Fruit fly (Drosophila melanogaster): ENCODE data around the gene Ucp4A.

Ucp4A gene

DNA sequence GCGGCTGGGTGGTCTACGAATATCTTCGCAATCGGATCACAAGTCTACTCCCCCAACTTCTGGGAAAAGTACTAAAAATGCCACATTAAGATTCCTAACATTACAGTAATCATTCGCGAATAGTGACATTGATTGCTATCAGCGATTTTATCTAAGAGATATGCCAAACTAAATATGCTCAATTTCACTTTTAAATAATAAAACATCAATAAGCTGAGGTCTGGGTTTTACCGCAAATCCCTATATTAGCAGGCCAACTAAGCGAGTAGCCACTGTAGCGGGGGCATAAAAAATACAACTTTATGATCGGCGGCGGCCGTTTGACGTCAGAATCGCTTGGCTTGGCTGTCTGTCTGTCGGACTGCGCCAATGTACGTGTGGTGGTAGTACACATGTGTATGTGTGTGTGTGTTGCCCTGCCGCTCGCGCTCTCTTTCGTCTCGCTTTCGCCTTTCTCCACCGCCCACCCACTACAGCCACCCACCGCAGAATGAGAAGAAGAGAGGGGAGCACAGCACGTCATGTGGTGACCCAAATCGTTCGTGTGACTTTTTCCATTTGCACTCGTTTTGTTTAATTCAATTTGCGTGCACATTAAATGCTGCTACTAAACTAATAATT, 35.6 kb downstream of the Ucp4A start:
- peak; percentile 90 for TF ChIP-seq CG12605 (GFP tag; IDR thresholded peaks at IDR 0.05)
- peak; percentile 81 for TF ChIP-seq CG9948 (tag; optimal IDR thresholded peaks at IDR 0.05)
- peak; percentile 84 for TF ChIP-seq Pif1B (GFP tag; optimal IDR thresholded peaks at IDR 0.05)
- TF ChIP-seq Ets98B (GFP tag; IDR thresholded peaks at IDR 0.05), result peak; percentile 94
- TF ChIP-seq CG8301 (tag; optimal IDR thresholded peaks at IDR 0.05), result peak; percentile 85
- peak; percentile 75 for TF ChIP-seq CG13204 (GFP tag; optimal IDR thresholded peaks at IDR 0.05)
- peak; percentile 79 for TF ChIP-seq rn (GFP tag; IDR thresholded peaks at IDR 0.05)
- TF ChIP-seq CG4496 (GFP tag; IDR thresholded peaks at IDR 0.05), result peak; percentile 97
- TF ChIP-seq CG34367 (tag; optimal IDR thresholded peaks at IDR 0.05), result peak; percentile 78
- TF ChIP-seq Snoo (tag; optimal IDR thresholded peaks at IDR 0.05), result peak; percentile 92
- TF ChIP-seq fd96Ca (GFP tag; IDR thresholded peaks at IDR 0.05), result peak; percentile 95
- peak; percentile 56 for TF ChIP-seq gl (tag; optimal IDR thresholded peaks at IDR 0.05)
- peak; percentile 81 for TF ChIP-seq CG15710 (tag; optimal IDR thresholded peaks at IDR 0.05)
- TF ChIP-seq Pif1A (GFP tag; optimal IDR thresholded peaks at IDR 0.05), result peak; percentile 79
- peak; percentile 70 for TF ChIP-seq CG17806 (tag; optimal IDR thresholded peaks at IDR 0.05)
- peak; percentile 95 for TF ChIP-seq CG32121 (GFP tag; IDR thresholded peaks at IDR 0.05)
- no peak for TF ChIP-seq EcR (GFP tag; optimal IDR thresholded peaks at IDR 0.05)
- peak; percentile 84 for TF ChIP-seq CG10348 (GFP tag; IDR thresholded peaks at IDR 0.05)
- TF ChIP-seq CG8159 (tag; optimal IDR thresholded peaks at IDR 0.05), result peak; percentile 76
- TF ChIP-seq D1 (tag; optimal IDR thresholded peaks at IDR 0.05), result no peak
- peak; percentile 82 for TF ChIP-seq CG14655 (GFP tag; optimal IDR thresholded peaks at IDR 0.05)

DNA sequence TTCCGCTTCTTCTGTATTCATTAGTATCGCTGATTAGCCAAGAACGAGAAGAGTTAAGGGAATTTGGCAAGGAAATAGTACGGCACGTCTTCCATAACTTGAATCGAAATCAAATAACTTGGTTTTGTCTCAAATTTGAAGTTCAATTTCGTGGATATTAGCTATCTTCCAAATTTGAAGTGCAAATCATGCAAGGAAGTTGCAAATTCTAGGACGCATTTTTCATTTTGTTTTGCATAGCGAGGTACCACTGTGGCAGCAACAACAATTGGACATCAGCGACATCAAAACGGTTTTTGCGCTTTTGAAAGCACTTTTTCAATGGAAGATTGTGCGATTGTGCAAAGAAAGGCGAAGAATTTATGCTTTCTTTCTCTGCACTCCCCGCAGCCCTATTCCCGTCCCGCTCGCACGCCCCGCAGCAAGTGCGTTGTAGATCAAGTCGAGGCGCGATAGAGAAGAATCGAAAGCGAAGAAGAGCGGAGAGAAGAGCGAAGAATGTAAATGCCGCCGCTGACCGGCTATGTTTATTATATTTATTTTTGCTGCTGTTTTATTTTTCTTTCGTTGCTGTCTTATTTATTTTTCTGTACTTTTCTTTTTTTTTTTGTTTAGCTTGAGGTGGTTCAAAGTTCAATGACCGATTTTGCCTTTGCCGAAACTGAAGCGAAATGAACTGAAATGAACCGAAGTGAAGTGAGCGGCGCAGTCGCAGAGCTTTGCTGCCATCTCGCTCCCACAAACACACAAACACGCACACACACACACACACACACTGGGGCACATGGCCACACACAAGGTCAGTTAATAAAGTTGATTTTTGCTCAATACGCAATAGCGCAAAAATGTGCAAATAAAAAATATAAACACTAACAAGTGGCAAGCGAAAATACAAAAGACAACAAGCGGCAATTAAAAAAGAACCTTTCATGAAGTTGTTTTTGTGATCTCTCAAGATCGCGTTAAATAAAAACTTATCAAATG, 36.7 kb downstream of the Ucp4A start:
- TF ChIP-seq Pif1B (GFP tag; optimal IDR thresholded peaks at IDR 0.05), result no peak
- TF ChIP-seq CG12605 (GFP tag; IDR thresholded peaks at IDR 0.05), result 0 out of 2 replicates have a peak, but pooled peaks have one; percentile 33
- TF ChIP-seq Ets98B (GFP tag; IDR thresholded peaks at IDR 0.05), result peak; percentile 86
- peak; percentile 66 for TF ChIP-seq CG13204 (GFP tag; optimal IDR thresholded peaks at IDR 0.05)
- TF ChIP-seq CG32121 (GFP tag; IDR thresholded peaks at IDR 0.05), result peak; percentile 78; the same call in 1 of the 2 replicates
- TF ChIP-seq gl (tag; optimal IDR thresholded peaks at IDR 0.05), result no peak
- TF ChIP-seq CG17806 (tag; optimal IDR thresholded peaks at IDR 0.05), result peak; percentile 21
- TF ChIP-seq Pif1A (GFP tag; optimal IDR thresholded peaks at IDR 0.05), result peak; percentile 9
- peak; percentile 67 for TF ChIP-seq CG8301 (tag; optimal IDR thresholded peaks at IDR 0.05)
- TF ChIP-seq D1 (tag; optimal IDR thresholded peaks at IDR 0.05), result no peak
- no peak for TF ChIP-seq CG34367 (tag; optimal IDR thresholded peaks at IDR 0.05)
- peak; percentile 25 for TF ChIP-seq CG8159 (tag; optimal IDR thresholded peaks at IDR 0.05)
- peak; percentile 68 for TF ChIP-seq rn (GFP tag; IDR thresholded peaks at IDR 0.05)
- peak; percentile 89 for TF ChIP-seq CG4496 (GFP tag; IDR thresholded peaks at IDR 0.05)
- TF ChIP-seq CG15710 (tag; optimal IDR thresholded peaks at IDR 0.05), result peak; percentile 38
- TF ChIP-seq Snoo (tag; optimal IDR thresholded peaks at IDR 0.05), result peak; percentile 53
- TF ChIP-seq CG10348 (GFP tag; IDR thresholded peaks at IDR 0.05), result 0 out of 2 replicates have a peak, but pooled peaks have one; percentile 44
- TF ChIP-seq EcR (GFP tag; optimal IDR thresholded peaks at IDR 0.05), result peak; percentile 81
- peak; percentile 62 for TF ChIP-seq CG14655 (GFP tag; optimal IDR thresholded peaks at IDR 0.05)
- TF ChIP-seq fd96Ca (GFP tag; IDR thresholded peaks at IDR 0.05), result peak; percentile 90
- TF ChIP-seq CG9948 (tag; optimal IDR thresholded peaks at IDR 0.05), result peak; percentile 27

DNA sequence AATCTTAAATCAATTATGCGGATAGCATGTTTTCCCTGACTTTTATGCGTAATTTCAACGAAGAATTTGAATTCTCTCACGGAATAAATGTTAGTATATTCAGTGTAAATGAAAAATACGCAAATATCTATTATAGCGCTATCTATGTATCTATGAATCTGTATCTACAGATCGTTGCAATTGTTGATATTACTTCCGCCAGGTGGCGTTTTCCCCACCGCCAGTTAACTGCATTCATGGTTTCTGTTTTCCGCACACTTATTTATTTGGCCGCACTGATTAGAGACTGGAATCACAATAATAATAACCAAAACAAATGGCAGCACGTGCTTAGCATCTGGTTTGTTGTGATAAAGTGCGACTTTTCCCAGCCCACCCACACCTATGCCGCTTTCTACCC, 38.0 kb downstream of the Ucp4A start:
- TF ChIP-seq rn (GFP tag; IDR thresholded peaks at IDR 0.05) (no peak), CG17806 (tag; optimal IDR thresholded peaks at IDR 0.05) (no peak), CG12605 (GFP tag; IDR thresholded peaks at IDR 0.05) (no peak), CG8301 (tag; optimal IDR thresholded peaks at IDR 0.05) (no peak), CG15710 (tag; optimal IDR thresholded peaks at IDR 0.05) (no peak), fd96Ca (GFP tag; IDR thresholded peaks at IDR 0.05) (no peak), CG9948 (tag; optimal IDR thresholded peaks at IDR 0.05) (no peak), D1 (tag; optimal IDR thresholded peaks at IDR 0.05) (no peak), CG32121 (GFP tag; IDR thresholded peaks at IDR 0.05) (no peak)

DNA sequence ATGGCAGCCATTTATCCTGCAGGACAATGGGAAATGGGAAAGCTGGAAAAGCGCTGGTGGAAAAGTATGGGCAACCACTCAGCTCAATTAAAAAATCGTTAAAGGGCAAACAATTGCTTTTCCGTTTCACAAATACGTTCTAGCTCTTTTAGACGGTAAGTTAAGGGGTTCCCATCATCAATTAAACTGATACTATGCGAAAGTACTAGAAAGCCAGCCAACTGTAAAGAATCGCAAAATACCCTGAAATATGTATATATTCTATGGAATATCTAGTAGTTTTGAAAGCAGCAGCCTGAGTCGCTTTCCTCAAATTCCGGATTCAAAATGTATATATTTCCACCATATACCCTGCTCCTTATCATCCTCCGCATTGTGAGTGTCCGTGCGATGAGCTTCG, 38.7 kb downstream of the Ucp4A start, which contains the start of gene CG12985:
CG12985 (plus strand) TSS at position 301 of the 400 bp plus-strand sequence.
- no peak for TF ChIP-seq Pif1B (GFP tag; optimal IDR thresholded peaks at IDR 0.05)
- TF ChIP-seq CG4496 (GFP tag; IDR thresholded peaks at IDR 0.05), result no peak
- no peak for TF ChIP-seq CG9948 (tag; optimal IDR thresholded peaks at IDR 0.05)

DNA sequence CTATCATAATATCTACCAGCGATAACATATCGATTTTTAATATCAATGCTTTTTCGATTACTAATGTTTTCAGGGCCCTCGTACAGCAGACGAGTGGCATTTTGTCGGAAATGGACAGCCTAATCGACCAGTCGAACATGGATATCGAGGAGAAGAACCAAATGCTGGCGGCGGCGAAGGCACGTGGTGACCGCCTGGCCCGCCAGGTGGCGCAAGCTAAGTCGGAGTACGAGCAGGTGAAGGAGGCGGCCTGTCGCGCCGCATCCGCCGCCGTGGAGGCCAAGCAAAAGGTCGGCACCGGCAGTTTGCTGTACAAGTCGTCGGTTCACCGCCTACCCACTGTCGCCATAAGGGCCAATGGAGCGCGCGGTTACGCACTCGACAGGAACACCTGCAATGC, 39.8 kb downstream of the Ucp4A start:
- TF ChIP-seq CG4496 (GFP tag; IDR thresholded peaks at IDR 0.05), result 0 out of 3 replicates have a peak, but pooled peaks have one; percentile 12
- TF ChIP-seq CG8159 (tag; optimal IDR thresholded peaks at IDR 0.05), result no peak

DNA sequence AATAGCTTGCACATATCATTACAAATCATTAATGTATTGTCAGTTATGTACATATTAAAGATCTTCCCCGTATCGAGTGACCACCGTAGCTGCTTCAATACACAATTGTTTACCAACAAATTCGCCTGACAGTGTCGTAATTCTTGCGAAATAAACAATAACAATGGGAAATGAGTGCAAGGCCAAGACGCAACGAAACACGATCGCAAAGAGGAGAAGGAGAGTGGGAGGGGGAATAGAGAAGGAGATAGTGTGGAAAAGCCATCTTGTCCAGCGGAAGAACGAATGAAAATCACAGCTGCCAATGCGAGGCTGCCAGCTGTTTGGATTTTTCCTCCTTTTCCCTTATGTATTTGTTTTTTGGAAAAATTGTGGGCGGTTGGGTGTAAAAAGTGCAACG, 40.5 kb downstream of the Ucp4A start:
- no peak for TF ChIP-seq CG10348 (GFP tag; IDR thresholded peaks at IDR 0.05)
- no peak for TF ChIP-seq CG13204 (GFP tag; optimal IDR thresholded peaks at IDR 0.05)
- TF ChIP-seq EcR (GFP tag; optimal IDR thresholded peaks at IDR 0.05), result peak; percentile 37
